Worm (Caenorhabditis elegans) whole organism, L4 larva: ENCODE measurements around the gene rsp-6.
A peak's percentile ranks its signal among the peaks of the same experiment; 100 is the strongest.

Source experiments
- F10B5.3 ChIP-seq: sonication (generic microtip); optimal IDR thresholded peaks from 2 replicates; lab custom pipeline; 2016; ENCODE audit warnings: mild to moderate bottlenecking, missing genetic modification characterization, missing compliant biosample characterization
- R02D3.7 ChIP-seq: fragments of 150-350 bp; sonication (generic microtip); optimal IDR thresholded peaks from 3 replicates; lab custom pipeline; 2014; ENCODE audit warnings: missing biosample characterization, missing genetic modification characterization
- T20F7.1 ChIP-seq: fragments of 200-800 bp; sonication (Bioruptor generic); optimal IDR thresholded peaks from 2 replicates; lab custom pipeline; 2018; ENCODE audit warnings: mild to moderate bottlenecking, missing genetic modification characterization, missing compliant biosample characterization
- Y105C5A.15 ChIP-seq: fragments of 200-800 bp; sonication (Bioruptor generic); IDR thresholded peaks from 2 replicates; pipeline ENCODE4 v1.3.6; 2022; ENCODE audit warnings: missing genetic modification characterization, missing compliant biosample characterization
- aha-1 ChIP-seq: fragments of 150-350 bp; peaks from one replicate; lab custom pipeline; 2014; ENCODE audit warnings: missing biosample characterization, missing genetic modification characterization
- ama-1 ChIP-seq: fragments of 150-350 bp; optimal IDR thresholded peaks from 2 replicates; lab custom pipeline; 2014; ENCODE audit warnings: inconsistent platforms, mixed read lengths
- arid-1 ChIP-seq: fragments of 200-800 bp; sonication (Bioruptor generic); conservative IDR thresholded peaks from 2 replicates; pipeline ENCODE4 v1.3.6; 2022; ENCODE audit warnings: missing genetic modification reagents, missing genetic modification characterization, missing compliant biosample characterization
- attf-4 ChIP-seq: sonication (generic microtip); optimal IDR thresholded peaks from 3 replicates; lab custom pipeline; 2017; ENCODE audit warnings: missing biosample characterization, missing genetic modification characterization
- ceh-20 ChIP-seq: fragments of 200-800 bp; sonication (Bioruptor generic); IDR thresholded peaks from 2 replicates; pipeline ENCODE4 v1.3.6; 2022; ENCODE audit warnings: missing genetic modification reagents, missing genetic modification characterization, missing compliant biosample characterization
- ceh-82 ChIP-seq: sonication (generic microtip); optimal IDR thresholded peaks from 2 replicates; lab custom pipeline; 2017; ENCODE audit warnings: missing biosample characterization, missing genetic modification characterization
- cey-2 ChIP-seq: sonication (generic microtip); optimal IDR thresholded peaks from 3 replicates; lab custom pipeline; 2017; ENCODE audit warnings: missing genetic modification characterization, mild to moderate bottlenecking, missing compliant biosample characterization, antibody characterized with exemption, borderline replicate concordance; ENCODE audit not compliant: insufficient read depth
- ctbp-1 ChIP-seq: fragments of 200-800 bp; sonication (Bioruptor generic); IDR thresholded peaks from 2 replicates; pipeline ENCODE4 v1.3.6; 2022; ENCODE audit warnings: missing genetic modification reagents, missing genetic modification characterization, missing compliant biosample characterization
- daf-16 ChIP-seq, 3 experiments: sonication (generic microtip); optimal IDR thresholded peaks; 2 replicates each; lab custom pipeline; 2016 to 2017; ENCODE audit warnings: missing genetic modification characterization in 3 of 3, missing genetic modification reagents in 3 of 3, mild to moderate bottlenecking in 2 of 3, missing compliant biosample characterization in 2 of 3, missing biosample characterization in 1 of 3, moderate library complexity in 1 of 3
- daf-19 ChIP-seq: fragments of 200-800 bp; sonication (Bioruptor generic); conservative IDR thresholded peaks from 2 replicates; pipeline ENCODE4 v1.3.6; 2022; ENCODE audit warnings: missing genetic modification characterization, missing compliant biosample characterization
- dmd-6 ChIP-seq: fragments of 200-800 bp; sonication (Bioruptor generic); IDR thresholded peaks from 2 replicates; pipeline ENCODE4 v1.3.6; 2022; ENCODE audit warnings: missing genetic modification reagents, missing genetic modification characterization, missing compliant biosample characterization
- dve-1 ChIP-seq: sonication (generic microtip); optimal IDR thresholded peaks from 2 replicates; lab custom pipeline; 2017; ENCODE audit warnings: antibody characterized with exemption, mild to moderate bottlenecking, missing genetic modification characterization, missing compliant biosample characterization; ENCODE audit not compliant: insufficient read depth
- egl-27 ChIP-seq: sonication (generic microtip); optimal IDR thresholded peaks from 3 replicates; lab custom pipeline; 2017; ENCODE audit warnings: missing biosample characterization, missing genetic modification reagents, missing genetic modification characterization
- egl-43 ChIP-seq: fragments of 200-800 bp; sonication (Bioruptor generic); IDR thresholded peaks from 2 replicates; pipeline ENCODE4 v1.3.6; 2022; ENCODE audit warnings: missing genetic modification reagents, missing genetic modification characterization, missing compliant biosample characterization
- fos-1 ChIP-seq: fragments of 150-350 bp; optimal IDR thresholded peaks from 2 replicates; lab custom pipeline; 2014; ENCODE audit warnings: missing biosample characterization, missing genetic modification characterization
- hlh-11 ChIP-seq: fragments of 200-800 bp; sonication (Bioruptor generic); optimal IDR thresholded peaks from 2 replicates; lab custom pipeline; 2018; ENCODE audit warnings: mild to moderate bottlenecking, missing genetic modification characterization, missing compliant biosample characterization
- lin-1 ChIP-seq: fragments of 200-800 bp; sonication (Bioruptor generic); IDR thresholded peaks from 2 replicates; pipeline ENCODE4 v1.3.6; 2022; ENCODE audit warnings: missing genetic modification reagents, missing genetic modification characterization, missing compliant biosample characterization
- lin-13 ChIP-seq: fragments of 150-350 bp; optimal IDR thresholded peaks from 2 replicates; lab custom pipeline; 2014; ENCODE audit warnings: missing biosample characterization, missing genetic modification reagents, missing genetic modification characterization
- lin-39 ChIP-seq: fragments of 150-350 bp; optimal IDR thresholded peaks from 2 replicates; lab custom pipeline; 2014; ENCODE audit warnings: missing biosample characterization, missing genetic modification reagents, missing genetic modification characterization
- lsy-2 ChIP-seq, 2 experiments: fragments of 150-350 bp in 1 of 2; sonication (generic microtip) in 1 of 2; optimal IDR thresholded peaks; 2 replicates each; lab custom pipeline; 2014 to 2017; ENCODE audit warnings: missing biosample characterization in 2 of 2, missing genetic modification characterization in 2 of 2
- madf-5 ChIP-seq, 2 experiments: fragments of 200-800 bp; sonication (Bioruptor generic); IDR thresholded peaks; 2 replicates each; pipeline ENCODE4 v1.3.6; 2022; ENCODE audit warnings: missing compliant biosample characterization in 2 of 2, missing genetic modification characterization in 2 of 2
- mep-1 ChIP-seq: fragments of 150-350 bp; sonication (generic microtip); optimal IDR thresholded peaks from 3 replicates; lab custom pipeline; 2014; ENCODE audit warnings: missing biosample characterization, missing genetic modification characterization
- mes-2 ChIP-seq: sonication (generic microtip); optimal IDR thresholded peaks from 2 replicates; lab custom pipeline; 2016; ENCODE audit warnings: missing genotype, mild to moderate bottlenecking, missing genetic modification characterization, missing compliant biosample characterization; ENCODE audit not compliant: poor library complexity, severe bottlenecking
- mxl-2 ChIP-seq: fragments of 200-800 bp; sonication (Bioruptor generic); conservative IDR thresholded peaks from 2 replicates; pipeline ENCODE4 v1.3.6; 2022; ENCODE audit warnings: missing genetic modification reagents, missing genetic modification characterization, missing compliant biosample characterization
- nhr-10 ChIP-seq: fragments of 150-350 bp; optimal IDR thresholded peaks from 2 replicates; lab custom pipeline; 2014; ENCODE audit warnings: missing biosample characterization, missing genetic modification characterization
- nhr-111 ChIP-seq: fragments of 200-800 bp; sonication (Bioruptor generic); optimal IDR thresholded peaks from 2 replicates; lab custom pipeline; 2018; ENCODE audit warnings: mild to moderate bottlenecking, missing genetic modification characterization, missing compliant biosample characterization
- nhr-77 ChIP-seq: fragments of 150-350 bp; optimal IDR thresholded peaks from 2 replicates; lab custom pipeline; 2014; ENCODE audit warnings: missing biosample characterization, missing genetic modification characterization
- php-3 ChIP-seq: fragments of 200-800 bp; sonication (Bioruptor generic); IDR thresholded peaks from 2 replicates; pipeline ENCODE4 v1.3.6; 2022; ENCODE audit warnings: missing genetic modification reagents, missing genetic modification characterization, missing compliant biosample characterization
- pqm-1 ChIP-seq: sonication (generic microtip); optimal IDR thresholded peaks from 2 replicates; lab custom pipeline; 2017; ENCODE audit warnings: missing biosample characterization, missing genetic modification characterization
- set-16 ChIP-seq: fragments of 200-800 bp; sonication (Bioruptor generic); IDR thresholded peaks from 2 replicates; pipeline ENCODE4 v1.3.6; 2022; ENCODE audit warnings: missing genetic modification reagents, missing genetic modification characterization, missing compliant biosample characterization
- spr-1 ChIP-seq: sonication (generic microtip); optimal IDR thresholded peaks from 2 replicates; lab custom pipeline; 2016; ENCODE audit warnings: mild to moderate bottlenecking, missing genetic modification characterization, missing compliant biosample characterization
- spr-3 ChIP-seq: fragments of 200-800 bp; sonication (Bioruptor generic); optimal IDR thresholded peaks from 2 replicates; lab custom pipeline; 2018; ENCODE audit warnings: mild to moderate bottlenecking, missing genetic modification characterization, missing compliant biosample characterization
- tra-1 ChIP-seq: fragments of 200-800 bp; sonication (Bioruptor generic); IDR thresholded peaks from 2 replicates; pipeline ENCODE4 v1.3.6; 2022; ENCODE audit warnings: missing genetic modification reagents, missing genetic modification characterization, missing compliant biosample characterization
- unc-130 ChIP-seq: sonication (generic microtip); optimal IDR thresholded peaks from 2 replicates; lab custom pipeline; 2016; ENCODE audit warnings: missing genetic modification reagents, missing genetic modification characterization, missing compliant biosample characterization
- unc-39 ChIP-seq: sonication (generic microtip); optimal IDR thresholded peaks from 2 replicates; lab custom pipeline; 2017; ENCODE audit warnings: missing biosample characterization, missing genetic modification characterization
- unc-62 ChIP-seq, 3 experiments: fragments of 150-350 bp in 1 of 3; sonication (generic microtip); optimal IDR thresholded peaks in 2 of 3; peaks in 1 of 3; 1 replicate in 1 of 3; 2 replicates in 2 of 3; lab custom pipeline; 2014 to 2017; ENCODE audit warnings: missing biosample characterization in 3 of 3, missing genetic modification characterization in 3 of 3, missing genetic modification reagents in 3 of 3, missing genotype in 1 of 3
- vab-7 ChIP-seq: fragments of 200-800 bp; sonication (Bioruptor generic); IDR thresholded peaks from 2 replicates; pipeline ENCODE4 v1.3.6; 2022; ENCODE audit warnings: missing genetic modification reagents, missing genetic modification characterization, missing compliant biosample characterization
- zfp-2 ChIP-seq: sonication (generic microtip); optimal IDR thresholded peaks from 2 replicates; lab custom pipeline; 2016; ENCODE audit warnings: mild to moderate bottlenecking, missing genetic modification characterization, missing compliant biosample characterization
- zfp-3 ChIP-seq: fragments of 200-800 bp; sonication (Bioruptor generic); conservative IDR thresholded peaks from 2 replicates; pipeline ENCODE4 v1.3.6; 2022; ENCODE audit warnings: missing genetic modification reagents, missing genetic modification characterization, missing compliant biosample characterization
- ztf-11 ChIP-seq: fragments of 150-350 bp; optimal IDR thresholded peaks from 2 replicates; lab custom pipeline; 2014; ENCODE audit warnings: missing biosample characterization, missing genetic modification characterization

rsp-6 gene

DNA sequence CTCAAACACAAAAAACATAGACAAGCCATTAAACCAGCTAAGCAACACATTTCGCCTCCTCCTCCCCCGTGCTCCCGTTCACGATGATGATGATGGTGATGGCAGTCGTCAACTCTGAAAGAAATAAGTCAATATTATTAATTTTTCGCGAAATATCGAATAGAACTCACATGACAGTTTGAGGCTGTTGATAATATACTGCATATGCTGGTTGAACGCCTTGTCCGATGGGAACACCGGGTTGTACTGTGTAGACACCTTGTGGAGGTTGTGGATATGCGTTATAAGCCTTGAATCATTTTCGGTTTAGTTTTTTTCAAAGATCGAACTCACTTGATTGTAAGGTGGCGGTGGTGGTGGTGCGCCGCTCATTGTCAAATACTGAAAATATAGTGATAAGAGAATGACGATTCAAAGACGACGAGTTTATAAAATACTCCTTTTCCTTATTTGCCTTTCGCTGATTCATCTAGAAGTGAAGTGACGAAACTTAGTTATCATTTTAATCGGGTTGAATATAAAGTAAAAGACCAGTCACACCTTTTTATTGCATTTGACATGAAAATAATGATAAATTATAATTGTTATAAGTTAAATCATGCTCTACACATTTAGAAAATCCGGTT is 905 bp upstream of the rsp-6 start, which contains the start of gene C33H5.13 (continued):
- TF ChIP-seq mep-1 (tag; lab: Kevin White, UChicago) (no peak), dve-1 (tag; lab: Kevin White, UChicago) (peak; percentile 50), ztf-11 (tag; lab: Kevin White, UChicago) (no peak), unc-62 (GFP tag; optimal IDR thresholded peaks at IDR 0.05 in 1 of 2; lab: Kevin White, UChicago) (no peak), unc-62 (tag; optimal IDR thresholded peaks at IDR 0.05; lab: Kevin White, UChicago) (no peak), ceh-82 (no peak), lin-13 (no peak), mes-2 (no peak)

DNA sequence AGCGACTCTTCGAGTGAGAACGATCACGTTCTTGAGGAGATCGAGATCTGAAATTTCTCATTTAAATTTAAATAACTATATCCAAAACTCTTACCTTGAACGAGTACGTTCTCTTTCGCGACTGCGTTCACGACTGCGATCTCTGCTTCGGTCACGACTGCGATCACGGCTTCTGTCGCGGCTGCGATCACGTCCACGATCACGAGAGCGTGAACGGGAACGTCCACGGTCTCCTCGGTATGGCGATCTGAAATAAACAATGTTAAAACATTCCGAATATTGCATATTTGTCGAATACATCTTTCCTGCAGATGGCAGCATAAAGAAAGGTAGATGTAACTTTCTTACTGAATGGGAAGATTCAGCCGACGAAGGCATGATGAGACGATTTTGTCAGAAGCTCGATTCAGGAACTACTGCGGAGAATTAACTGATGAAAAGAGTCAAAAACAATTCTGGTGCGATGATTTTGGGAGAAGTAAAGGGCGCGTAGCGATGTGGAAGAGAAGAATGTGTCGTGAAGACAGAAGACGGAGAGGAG is 808 bp downstream of the rsp-6 start:
- TF ChIP-seq aha-1 (tag; lab: Kevin White, UChicago) (peak; percentile 59), egl-43 (peak; percentile 3; the same call in 1 of the 2 replicates), ceh-20 (GFP tag; lab: Robert Waterston, UW) (no peak), set-16 (0 out of 2 replicates have a peak, but pooled peaks have one; percentile 12)

DNA sequence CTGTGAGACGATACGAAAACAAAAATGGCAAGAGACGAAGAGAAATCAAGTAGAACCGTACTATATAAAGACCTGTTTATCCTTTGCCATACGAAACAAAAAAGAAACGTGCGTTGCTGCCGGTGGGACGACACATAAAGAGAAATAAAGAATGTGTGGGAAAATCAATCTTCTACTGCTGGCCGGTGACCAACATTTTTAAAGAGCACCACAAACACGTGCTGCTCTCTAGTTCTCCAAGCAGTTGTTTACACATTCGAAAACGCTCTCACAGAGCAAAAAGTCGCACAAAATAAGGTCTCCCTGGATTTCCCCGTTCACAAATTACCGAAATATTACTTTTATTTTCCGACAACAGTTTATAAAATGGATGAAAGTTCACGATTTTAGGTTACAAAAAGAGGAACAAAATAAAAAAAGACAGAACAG is 1.5 kb downstream of the rsp-6 start, which contains the start of gene imp-3:
Gene imp-3 (minus strand): TSS at position 93 of the 429 bp plus-strand sequence.
- peak; percentile 67 for TF ChIP-seq hlh-11 (tag; lab: Kevin White, UChicago)
- no peak for TF ChIP-seq pqm-1 (tag; lab: Kevin White, UChicago)
- TF ChIP-seq lsy-2 (tag; optimal IDR thresholded peaks at IDR 0.05; lab: Kevin White, UChicago): peak; percentile 30 to 83
- 0 out of 2 replicates have a peak, but pooled peaks have one; percentile 47 for TF ChIP-seq lin-1
- peak; percentile 53 for TF ChIP-seq zfp-3 (GFP tag; lab: Robert Waterston, UW)
- TF ChIP-seq spr-3: peak; percentile 11
- TF ChIP-seq php-3 (GFP tag; lab: Robert Waterston, UW): 0 out of 2 replicates have a peak, but pooled peaks have one; percentile 30
- peak; percentile 77 for TF ChIP-seq mep-1 (tag; lab: Kevin White, UChicago)
- TF ChIP-seq mxl-2: peak; percentile 46; the same call in 1 of the 2 replicates
- peak; percentile 69 for TF ChIP-seq T20F7.1 (GFP tag; lab: Kevin White, UChicago)
- TF ChIP-seq F10B5.3: no peak
- TF ChIP-seq fos-1 (tag; lab: Kevin White, UChicago): no peak
- peak in 1 of 2 experiments; percentile 76; a peak in 2 of 4 replicates for TF ChIP-seq madf-5 (GFP tag; IDR thresholded peaks at IDR 0.05; lab: Robert Waterston, UW)
- peak; percentile 18 for TF ChIP-seq spr-1 (tag; lab: Kevin White, UChicago)
- TF ChIP-seq dmd-6 (GFP tag; lab: Robert Waterston, UW): peak; percentile 52
- TF ChIP-seq R02D3.7 (tag; lab: Kevin White, UChicago): no peak
- peak; percentile 28 to 60 for TF ChIP-seq daf-16 (GFP tag; optimal IDR thresholded peaks at IDR 0.05; lab: Kevin White, UChicago)
- peak; percentile 88 for TF ChIP-seq daf-16 (tag; optimal IDR thresholded peaks at IDR 0.05; lab: Kevin White, UChicago)
- peak; percentile 50; the same call in 1 of the 2 replicates for TF ChIP-seq ceh-20 (GFP tag; lab: Robert Waterston, UW)
- no peak for TF ChIP-seq vab-7
- peak; percentile 40 for TF ChIP-seq nhr-111 (GFP tag; lab: Kevin White, UChicago)
- TF ChIP-seq dve-1 (tag; lab: Kevin White, UChicago): peak; percentile 62
- no peak for TF ChIP-seq nhr-77 (tag; lab: Kevin White, UChicago)
- TF ChIP-seq egl-27 (tag; lab: Kevin White, UChicago): no peak
- TF ChIP-seq nhr-10 (tag; lab: Kevin White, UChicago): peak; percentile 15
- TF ChIP-seq cey-2 (tag; lab: Kevin White, UChicago): no peak
- no peak for TF ChIP-seq attf-4 (tag; lab: Kevin White, UChicago)
- peak; percentile 98 for TF ChIP-seq aha-1 (tag; lab: Kevin White, UChicago)
- no peak for TF ChIP-seq zfp-2 (tag; lab: Kevin White, UChicago)
- TF ChIP-seq ama-1 (lab: Kevin White, UChicago): peak; percentile 97
- no peak for TF ChIP-seq lin-39 (tag; lab: Kevin White, UChicago)
- TF ChIP-seq ctbp-1 (GFP tag; lab: Robert Waterston, UW): peak; percentile 22; the same call in 1 of the 2 replicates
- TF ChIP-seq Y105C5A.15 (GFP tag; lab: Robert Waterston, UW): peak; percentile 66; the same call in 1 of the 2 replicates
- 0 out of 2 replicates have a peak, but pooled peaks have one; percentile 27 for TF ChIP-seq egl-43
- peak; percentile 74 for TF ChIP-seq tra-1 (GFP tag; lab: Robert Waterston, UW)
- TF ChIP-seq daf-19 (GFP tag; lab: Robert Waterston, UW): no peak
- no peak for TF ChIP-seq unc-130 (GFP tag; lab: Kevin White, UChicago)
- peak; percentile 65; the same call in 1 of the 2 replicates for TF ChIP-seq arid-1 (GFP tag; lab: Robert Waterston, UW)
- no peak for TF ChIP-seq unc-39 (tag; lab: Kevin White, UChicago)
